Fruit fly (Drosophila melanogaster): Measurements from ENCODE around the gene Rheb.

Rheb gene

dm6 chr3R:5591398-5591853, 22.7 kb downstream of the Rheb start, which contains the start of the genes noi and Vha26 (continued):
- TF ChIP-seq caup (GFP tag; optimal IDR thresholded peaks at IDR 0.05; ENCODE audit: severe bottlenecking): peak; percentile 31
- no peak for TF ChIP-seq gro (GFP tag; optimal IDR thresholded peaks at IDR 0.05)
- no peak for TF ChIP-seq CG10321 (GFP tag; IDR thresholded peaks at IDR 0.05)
- TF ChIP-seq slp2 (GFP tag; optimal IDR thresholded peaks at IDR 0.05): no peak
- TF ChIP-seq Scr (GFP tag; IDR thresholded peaks at IDR 0.05; ENCODE audit: partially characterized antibody): peak; percentile 65
- TF ChIP-seq BtbVII (GFP tag; optimal IDR thresholded peaks at IDR 0.05): no peak
- TF ChIP-seq danr (GFP tag; IDR thresholded peaks at IDR 0.05): no peak
- TF ChIP-seq CTCF (GFP tag; optimal IDR thresholded peaks at IDR 0.05): peak; percentile 7
- TF ChIP-seq sug (tag; optimal IDR thresholded peaks at IDR 0.05): peak; percentile 63
- TF ChIP-seq CG5245 (GFP tag; optimal IDR thresholded peaks at IDR 0.05): no peak
- no peak for TF ChIP-seq CG16863 (GFP tag; optimal IDR thresholded peaks at IDR 0.05)
- no peak for TF ChIP-seq CG17385 (GFP tag; optimal IDR thresholded peaks at IDR 0.05)
- TF ChIP-seq CG7271 (tag; optimal IDR thresholded peaks at IDR 0.05): no peak
- TF ChIP-seq chm (GFP tag; IDR thresholded peaks at IDR 0.05): no peak
- peak; percentile 3 for TF ChIP-seq CG4424 (GFP tag; optimal IDR thresholded peaks at IDR 0.05)
- TF ChIP-seq CG7928 (GFP tag; optimal IDR thresholded peaks at IDR 0.05): peak; percentile 96
- TF ChIP-seq Sox100B (GFP tag; optimal IDR thresholded peaks at IDR 0.05): no peak
- no peak for TF ChIP-seq CG13123 (GFP tag; optimal IDR thresholded peaks at IDR 0.05)
- no peak for TF ChIP-seq sc (optimal IDR thresholded peaks at IDR 0.05)
- no peak for TF ChIP-seq sc (GFP tag; optimal IDR thresholded peaks at IDR 0.05)
- peak; percentile 45; the same call in 1 of the 2 replicates for TF ChIP-seq CG3847 (GFP tag; IDR thresholded peaks at IDR 0.05)
- peak; percentile 76 for TF ChIP-seq phol (tag; optimal IDR thresholded peaks at IDR 0.05)
- no peak for TF ChIP-seq Ssrp (tag; optimal IDR thresholded peaks at IDR 0.05)
- TF ChIP-seq cato (GFP tag; optimal IDR thresholded peaks at IDR 0.05; ENCODE audit: borderline replicate concordance): no peak
- TF ChIP-seq pita (GFP tag; optimal IDR thresholded peaks at IDR 0.05): no peak
- 0 out of 3 replicates have a peak, but pooled peaks have one; percentile 35 for TF ChIP-seq dysf (GFP tag; IDR thresholded peaks at IDR 0.05)
- TF ChIP-seq CG17802 (tag; optimal IDR thresholded peaks at IDR 0.05): peak; percentile 94
- no peak for TF ChIP-seq Hmr (GFP tag; optimal IDR thresholded peaks at IDR 0.05)
- TF ChIP-seq stc (GFP tag; IDR thresholded peaks at IDR 0.05): no peak
- no peak for TF ChIP-seq Taf1 (GFP tag; IDR thresholded peaks at IDR 0.05)
- no peak for TF ChIP-seq hkb (optimal IDR thresholded peaks at IDR 0.05)
- no peak for TF ChIP-seq hkb (GFP tag; IDR thresholded peaks at IDR 0.05)
- TF ChIP-seq CG6254 (GFP tag; optimal IDR thresholded peaks at IDR 0.05): no peak
- no peak for TF ChIP-seq Bteb2 (GFP tag; optimal IDR thresholded peaks at IDR 0.05)
- peak; percentile 15 for TF ChIP-seq nerfin-1 (tag; optimal IDR thresholded peaks at IDR 0.05)
- TF ChIP-seq CG34224 (GFP tag; IDR thresholded peaks at IDR 0.05; ENCODE audit: partially characterized antibody): peak; percentile 47; the same call in 2 of the 3 replicates
- peak; percentile 25 for TF ChIP-seq CG17359 (tag; optimal IDR thresholded peaks at IDR 0.05)
- no peak for TF ChIP-seq fd102C (GFP tag; optimal IDR thresholded peaks at IDR 0.05)
- no peak; the same call in 1 of the 2 replicates for TF ChIP-seq klu (GFP tag; IDR thresholded peaks at IDR 0.05)
- peak; percentile 19 for TF ChIP-seq Fer3 (tag; optimal IDR thresholded peaks at IDR 0.05)
- peak; percentile 44 for TF ChIP-seq CG10543 (GFP tag; optimal IDR thresholded peaks at IDR 0.05)
- no peak for TF ChIP-seq CG31224 (GFP tag; IDR thresholded peaks at IDR 0.05)
- TF ChIP-seq HLH4C (GFP tag; IDR thresholded peaks at IDR 0.05; ENCODE audit: partially characterized antibody): peak; percentile 69
- peak; percentile 12 for TF ChIP-seq CG2875 (GFP tag; optimal IDR thresholded peaks at IDR 0.05)
- 0 out of 4 replicates have a peak, but pooled peaks have one; percentile 23 for TF ChIP-seq Gug (GFP tag; IDR thresholded peaks at IDR 0.05)
- no peak for TF ChIP-seq kay (GFP tag; optimal IDR thresholded peaks at IDR 0.05)
- TF ChIP-seq CG14050 (GFP tag; IDR thresholded peaks at IDR 0.05): no peak
- TF ChIP-seq tio (GFP tag; optimal IDR thresholded peaks at IDR 0.05): no peak
- TF ChIP-seq ara (GFP tag; IDR thresholded peaks at IDR 0.05): no peak
- TF ChIP-seq Ets65A (GFP tag): peak; percentile 93
- TF ChIP-seq CG1832 (GFP tag; optimal IDR thresholded peaks at IDR 0.05): no peak
- no peak for TF ChIP-seq z (GFP tag; IDR thresholded peaks at IDR 0.05)
